Fruit fly (Drosophila melanogaster) whole organism, embryonic: Measurements from ENCODE around the gene CG7191.

ENCODE experiments used
- Atf-2 ChIP-seq: fragments of 200-800 bp; sonication (Bioruptor generic); optimal IDR thresholded peaks from 2 replicates; lab custom pipeline; 2016; ENCODE audit warnings: missing biosample characterization, missing genetic modification characterization
- CG4854 ChIP-seq: fragments of 200-800 bp; sonication (Bioruptor generic); optimal IDR thresholded peaks from 2 replicates; lab custom pipeline; 2016; ENCODE audit warnings: missing biosample characterization, missing genetic modification characterization, inconsistent platforms
- TFAM ChIP-seq: fragments of 200-800 bp; sonication (Bioruptor generic); optimal IDR thresholded peaks from 2 replicates; lab custom pipeline; 2017; ENCODE audit warnings: missing biosample characterization, missing genetic modification characterization, inconsistent platforms
- trh ChIP-seq: fragments of 200-800 bp; sonication (Bioruptor generic); optimal IDR thresholded peaks from 2 replicates; lab custom pipeline; 2016; ENCODE audit warnings: missing biosample characterization, missing genetic modification characterization

DNA sequence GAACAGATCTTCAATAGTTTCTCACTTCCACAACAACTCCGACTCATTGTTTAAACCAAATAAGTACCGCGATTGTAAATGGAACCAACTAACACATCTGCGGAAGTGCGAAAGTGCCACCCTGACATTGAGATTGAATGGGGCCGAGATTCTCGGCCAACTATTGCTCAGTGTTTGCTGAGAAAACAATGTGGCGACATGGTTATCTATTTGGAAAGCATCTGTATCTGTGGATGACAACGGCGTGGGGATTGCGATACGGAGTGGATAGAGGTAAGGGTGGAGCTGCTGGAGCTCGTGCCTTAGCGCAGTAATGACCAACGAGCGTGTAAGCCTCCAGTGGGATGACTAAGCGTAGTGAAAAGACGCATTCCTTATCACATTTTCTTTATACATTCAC lies 7.8 kb downstream of the CG7191 start:
- no peak for TF ChIP-seq CG4854 (GFP tag; lab: Kevin White, UChicago)
- no peak for TF ChIP-seq Atf-2 (GFP tag; lab: Kevin White, UChicago)
- no peak for TF ChIP-seq trh (GFP tag; lab: Kevin White, UChicago)
- TF ChIP-seq TFAM (GFP tag; lab: Kevin White, UChicago) = no peak
